Worm (Caenorhabditis elegans) whole organism, L1 larva: Measurements from ENCODE around the gene T22F3.12.

Experiments used
- fkh-8 ChIP-seq: sonication (generic microtip); optimal IDR thresholded peaks from 2 replicates; lab custom pipeline; 2016; ENCODE audit warnings: mild to moderate bottlenecking, missing genetic modification characterization, missing compliant biosample characterization
- nhr-19 ChIP-seq: fragments of 200-800 bp; sonication (Bioruptor generic); conservative IDR thresholded peaks from 2 replicates; pipeline ENCODE4 v1.3.6; 2022; ENCODE audit warnings: missing genetic modification characterization, missing compliant biosample characterization

- TF ChIP-seq fkh-8 (no peak), nhr-19 (GFP tag; lab: Robert Waterston, UW) (no peak)
These were observed 45.5 kb downstream of the T22F3.12 start, which contains the start of gene srbc-68 for ce11 chrV:3546517-3546916.
